Worm (Caenorhabditis elegans) whole organism, early embryonic: ENCODE data around the gene nmr-1.

Source experiments
- B0310.2 ChIP-seq: sonication (generic microtip); optimal IDR thresholded peaks from 2 replicates; lab custom pipeline; 2016; ENCODE audit warnings: mild to moderate bottlenecking, missing genetic modification characterization, missing compliant biosample characterization
- ama-1 ChIP-seq: fragments of 150-350 bp; optimal IDR thresholded peaks from 2 replicates; lab custom pipeline; 2014
- ceh-36 ChIP-seq: sonication (generic microtip); optimal IDR thresholded peaks from 2 replicates; lab custom pipeline; 2016; ENCODE audit warnings: missing genetic modification characterization, inconsistent platforms, missing compliant biosample characterization
- ets-7 ChIP-seq: sonication (generic microtip); optimal IDR thresholded peaks from 2 replicates; lab custom pipeline; 2016; ENCODE audit warnings: missing genotype, missing genetic modification characterization, missing compliant biosample characterization
- flt-1 ChIP-seq: fragments of 200-800 bp; sonication (Bioruptor generic); IDR thresholded peaks from 2 replicates; pipeline ENCODE4 v1.3.6; 2022; ENCODE audit warnings: missing genetic modification characterization, missing compliant biosample characterization
- hmbx-1 ChIP-seq: sonication (generic microtip); optimal IDR thresholded peaks from 2 replicates; lab custom pipeline; 2016; ENCODE audit warnings: mild to moderate bottlenecking, missing genetic modification characterization, missing compliant biosample characterization
- hmg-4 ChIP-seq: fragments of 200-800 bp; sonication (Bioruptor generic); optimal IDR thresholded peaks from 2 replicates; lab custom pipeline; 2018; ENCODE audit warnings: mild to moderate bottlenecking, missing genetic modification characterization, missing compliant biosample characterization
- hnd-1 ChIP-seq: sonication (generic microtip); optimal IDR thresholded peaks from 2 replicates; lab custom pipeline; 2016; ENCODE audit warnings: missing genetic modification characterization, missing compliant biosample characterization
- pes-1 ChIP-seq: fragments of 200-800 bp; sonication (Bioruptor generic); IDR thresholded peaks from 2 replicates; pipeline ENCODE4 v1.3.6; 2022; ENCODE audit warnings: missing genetic modification reagents, missing genetic modification characterization, missing compliant biosample characterization
- scrt-1 ChIP-seq: fragments of 200-800 bp; sonication (Bioruptor generic); IDR thresholded peaks from 2 replicates; pipeline ENCODE4 v1.3.6; 2022; ENCODE audit warnings: missing genetic modification characterization, missing compliant biosample characterization

ce11 chrII:5455650-5456355 lies 9.4 kb upstream of the nmr-1 start, which contains the start of gene daz-1:
- TF ChIP-seq B0310.2, result no peak
- TF ChIP-seq flt-1, result no peak
- no peak for TF ChIP-seq ama-1
- TF ChIP-seq hmbx-1 (tag; lab: Kevin White, UChicago), result no peak
- no peak for TF ChIP-seq scrt-1
- TF ChIP-seq ets-7 (tag; lab: Kevin White, UChicago), result no peak
- no peak for TF ChIP-seq pes-1 (GFP tag; lab: Robert Waterston, UW)
- no peak for TF ChIP-seq ceh-36
- no peak for TF ChIP-seq hnd-1
- no peak for TF ChIP-seq hmg-4 (GFP tag; lab: Kevin White, UChicago)
